Fruit fly (Drosophila melanogaster) whole organism, pupa: Measurements from ENCODE around the gene Ptp99A.

Source experiments
- EcR ChIP-seq: fragments of 200-800 bp; sonication (Bioruptor generic); optimal IDR thresholded peaks from 3 replicates; lab custom pipeline; 2019; ENCODE audit warnings: missing biosample characterization, missing genetic modification characterization, mild to moderate bottlenecking, moderate library complexity, missing genetic modification reagents
- Pif1A ChIP-seq: fragments of 200-800 bp; sonication (Bioruptor generic); optimal IDR thresholded peaks from 3 replicates; lab custom pipeline; 2016; ENCODE audit warnings: missing biosample characterization, missing genetic modification characterization

dm6 chr3R:29515417-29515816 is 138.0 kb downstream of the Ptp99A start, which contains the start of gene ND-20L:
- TF ChIP-seq EcR (GFP tag; lab: Kevin White, UChicago) (no peak), Pif1A (GFP tag; lab: Kevin White, UChicago) (no peak)
